Worm (Caenorhabditis elegans) whole organism, L2 larva: ENCODE results near the gene rpac-19.

Source experiments
- C34F6.9 ChIP-seq: fragments of 150-350 bp; optimal IDR thresholded peaks from 2 replicates; lab custom pipeline; 2014; ENCODE audit warnings: missing biosample characterization, missing genetic modification characterization
- F13H6.1 ChIP-seq: sonication (generic microtip); optimal IDR thresholded peaks from 2 replicates; lab custom pipeline; 2016; ENCODE audit warnings: missing genetic modification characterization, missing compliant biosample characterization
- R02D3.7 ChIP-seq: fragments of 150-350 bp; optimal IDR thresholded peaks from 2 replicates; lab custom pipeline; 2014; ENCODE audit warnings: missing biosample characterization, missing genetic modification characterization
- Y55F3AM.14 ChIP-seq: fragments of 200-800 bp; sonication (Bioruptor generic); optimal IDR thresholded peaks from 2 replicates; lab custom pipeline; 2018; ENCODE audit warnings: mild to moderate bottlenecking, missing genetic modification characterization, missing compliant biosample characterization
- ZK546.5 ChIP-seq: sonication (generic microtip); optimal IDR thresholded peaks from 2 replicates; lab custom pipeline; 2017; ENCODE audit warnings: missing biosample characterization, missing genetic modification characterization
- alr-1 ChIP-seq: fragments of 150-350 bp; optimal IDR thresholded peaks from 2 replicates; lab custom pipeline; 2014; ENCODE audit warnings: missing biosample characterization, missing genetic modification characterization
- aly-2 ChIP-seq: fragments of 150-350 bp; optimal IDR thresholded peaks from 2 replicates; lab custom pipeline; 2014; ENCODE audit warnings: missing biosample characterization, missing genetic modification characterization
- ama-1 ChIP-seq: fragments of 150-350 bp; optimal IDR thresholded peaks from 2 replicates; lab custom pipeline; 2018; ENCODE audit warnings: inconsistent platforms
- blmp-1 ChIP-seq: sonication (generic microtip); optimal IDR thresholded peaks from 2 replicates; lab custom pipeline; 2017; ENCODE audit warnings: missing genetic modification characterization, mild to moderate bottlenecking, missing compliant biosample characterization, antibody characterized with exemption, moderate library complexity; ENCODE audit not compliant: insufficient read depth
- ceh-16 ChIP-seq: fragments of 150-350 bp; optimal IDR thresholded peaks from 2 replicates; lab custom pipeline; 2014; ENCODE audit warnings: missing biosample characterization, missing genetic modification characterization
- ceh-82 ChIP-seq: fragments of 150-350 bp; optimal IDR thresholded peaks from 2 replicates; lab custom pipeline; 2014; ENCODE audit warnings: missing biosample characterization, missing genetic modification characterization
- crh-2 ChIP-seq: sonication (generic microtip); optimal IDR thresholded peaks from 2 replicates; lab custom pipeline; 2017; ENCODE audit warnings: missing biosample characterization, missing genetic modification characterization
- egl-27 ChIP-seq: sonication (generic microtip); optimal IDR thresholded peaks from 3 replicates; lab custom pipeline; 2017; ENCODE audit warnings: missing biosample characterization, missing genetic modification reagents, missing genetic modification characterization
- elt-3 ChIP-seq: sonication (generic microtip); optimal IDR thresholded peaks from 2 replicates; lab custom pipeline; 2017; ENCODE audit warnings: missing biosample characterization, missing genetic modification characterization
- fos-1 ChIP-seq: fragments of 150-350 bp; optimal IDR thresholded peaks from 2 replicates; lab custom pipeline; 2014; ENCODE audit warnings: missing biosample characterization, missing genetic modification characterization
- gmeb-1 ChIP-seq: fragments of 150-350 bp; optimal IDR thresholded peaks from 2 replicates; lab custom pipeline; 2014; ENCODE audit warnings: missing biosample characterization, missing genetic modification characterization
- lin-11 ChIP-seq: fragments of 150-350 bp; sonication (generic microtip); optimal IDR thresholded peaks from 2 replicates; lab custom pipeline; 2014; ENCODE audit warnings: missing biosample characterization, missing genetic modification characterization, inconsistent platforms, mixed read lengths
- lin-13 ChIP-seq: fragments of 150-350 bp; optimal IDR thresholded peaks from 2 replicates; lab custom pipeline; 2014; ENCODE audit warnings: missing biosample characterization, missing genetic modification reagents, missing genetic modification characterization
- lin-39 ChIP-seq: fragments of 150-350 bp; optimal IDR thresholded peaks from 2 replicates; lab custom pipeline; 2014; ENCODE audit warnings: missing biosample characterization, missing genetic modification reagents, missing genetic modification characterization
- lsy-2 ChIP-seq, 2 experiments: fragments of 150-350 bp in 1 of 2; sonication (generic microtip) in 1 of 2; optimal IDR thresholded peaks; 2 replicates each; lab custom pipeline; 2014 to 2017; ENCODE audit warnings: missing biosample characterization in 2 of 2, missing genetic modification characterization in 2 of 2
- mab-5 ChIP-seq: fragments of 150-350 bp; optimal IDR thresholded peaks from 2 replicates; lab custom pipeline; 2014; ENCODE audit warnings: missing biosample characterization, missing genetic modification characterization
- mdl-1 ChIP-seq, 2 experiments: fragments of 150-350 bp in 1 of 2; sonication (generic microtip) in 1 of 2; optimal IDR thresholded peaks; 2 replicates each; lab custom pipeline; 2017; ENCODE audit warnings: missing biosample characterization in 2 of 2, missing genetic modification characterization in 2 of 2
- nhr-11 ChIP-seq: fragments of 150-350 bp; optimal IDR thresholded peaks from 2 replicates; lab custom pipeline; 2014; ENCODE audit warnings: missing biosample characterization, missing genetic modification characterization
- nhr-12 ChIP-seq: fragments of 150-350 bp; optimal IDR thresholded peaks from 2 replicates; lab custom pipeline; 2014; ENCODE audit warnings: missing biosample characterization, missing genetic modification characterization
- nhr-129 ChIP-seq: fragments of 150-350 bp; optimal IDR thresholded peaks from 2 replicates; lab custom pipeline; 2014; ENCODE audit warnings: missing biosample characterization, missing genetic modification characterization
- nhr-21 ChIP-seq: fragments of 150-350 bp; optimal IDR thresholded peaks from 2 replicates; lab custom pipeline; 2014; ENCODE audit warnings: missing biosample characterization, missing genetic modification characterization
- nhr-23 ChIP-seq: fragments of 150-350 bp; optimal IDR thresholded peaks from 2 replicates; lab custom pipeline; 2014; ENCODE audit warnings: missing biosample characterization, missing genetic modification reagents, missing genetic modification characterization
- nhr-6 ChIP-seq: fragments of 150-350 bp; optimal IDR thresholded peaks from 2 replicates; lab custom pipeline; 2014; ENCODE audit warnings: missing biosample characterization, missing genetic modification characterization
- peb-1 ChIP-seq: fragments of 150-350 bp; optimal IDR thresholded peaks from 2 replicates; lab custom pipeline; 2014; ENCODE audit warnings: missing biosample characterization, missing genetic modification characterization
- sem-4 ChIP-seq: fragments of 150-350 bp; optimal IDR thresholded peaks from 2 replicates; lab custom pipeline; 2014; ENCODE audit warnings: missing biosample characterization, missing genetic modification reagents, missing genetic modification characterization
- skn-1 ChIP-seq: sonication (generic microtip); optimal IDR thresholded peaks from 2 replicates; lab custom pipeline; 2017; ENCODE audit warnings: missing biosample characterization, missing genetic modification characterization
- snpc-4 ChIP-seq: fragments of 150-350 bp; optimal IDR thresholded peaks from 2 replicates; lab custom pipeline; 2014; ENCODE audit warnings: missing biosample characterization, missing genetic modification characterization
- unc-62 ChIP-seq: fragments of 150-350 bp; optimal IDR thresholded peaks from 2 replicates; lab custom pipeline; 2014; ENCODE audit warnings: missing biosample characterization, missing genetic modification reagents, missing genetic modification characterization
- ztf-1 ChIP-seq: fragments of 200-800 bp; sonication (Bioruptor generic); conservative IDR thresholded peaks from 2 replicates; pipeline ENCODE4 v1.3.6; 2022; ENCODE audit warnings: missing genetic modification characterization, missing compliant biosample characterization
- ztf-11 ChIP-seq: sonication (generic microtip); optimal IDR thresholded peaks from 2 replicates; lab custom pipeline; 2017; ENCODE audit warnings: missing biosample characterization, missing genetic modification characterization
- ztf-4 ChIP-seq: fragments of 150-350 bp; optimal IDR thresholded peaks from 2 replicates; lab custom pipeline; 2014; ENCODE audit warnings: missing biosample characterization, missing genetic modification characterization

The rpac-19 gene

DNA sequence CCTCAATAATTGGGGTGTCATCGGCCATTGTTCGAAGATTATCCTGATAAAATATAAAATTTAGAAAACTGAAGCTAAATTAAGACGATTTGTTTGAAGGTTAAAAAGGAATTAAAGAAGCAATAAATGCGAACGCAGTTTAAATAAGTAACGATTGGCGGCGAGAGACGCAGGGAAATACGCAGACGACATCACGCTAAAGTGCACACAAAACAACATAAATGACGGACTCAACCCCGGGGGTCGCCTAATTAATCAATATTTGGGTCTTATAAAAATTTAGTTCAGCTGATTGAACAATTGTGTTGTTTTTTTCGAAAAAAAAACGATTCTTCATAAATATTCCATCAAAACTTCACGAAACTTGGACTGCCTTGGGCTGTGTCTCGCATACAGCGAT is 13.3 kb downstream of the rpac-19 start, which contains the start of gene hcp-3 (continued):
- TF ChIP-seq nhr-12 (tag; lab: Kevin White, UChicago) (no peak), peb-1 (tag; lab: Kevin White, UChicago) (no peak), ztf-11 (tag; lab: Kevin White, UChicago) (no peak), ztf-4 (tag; lab: Kevin White, UChicago) (no peak)
- TF ChIP-seq, all 48 proteins: peak for 12

DNA sequence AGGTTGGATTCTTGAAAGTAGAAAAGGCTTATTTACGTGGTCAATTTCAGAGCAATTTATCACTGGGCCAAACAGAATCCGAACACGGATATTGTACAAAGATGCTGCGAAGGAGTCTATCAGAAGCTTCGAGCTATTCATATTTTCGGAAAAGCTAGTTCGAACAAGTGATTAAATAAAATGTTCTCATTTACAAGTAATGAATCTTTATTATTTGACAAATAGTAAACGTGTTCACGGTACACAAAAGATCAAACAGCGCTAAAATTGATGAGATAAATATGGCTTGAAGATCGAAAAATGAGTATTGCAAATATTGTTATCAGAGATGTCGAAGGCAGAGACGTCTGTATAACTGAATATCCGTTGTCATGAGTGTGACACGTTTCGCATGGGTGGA is 14.6 kb downstream of the rpac-19 start:
- no peak for TF ChIP-seq egl-27
- no peak for TF ChIP-seq lin-39 (tag; lab: Kevin White, UChicago)
- no peak for TF ChIP-seq R02D3.7 (tag; lab: Kevin White, UChicago)
- no peak for TF ChIP-seq alr-1 (tag; lab: Kevin White, UChicago)
- TF ChIP-seq ztf-1 (GFP tag; lab: Robert Waterston, UW), result no peak
- TF ChIP-seq ztf-11 (tag; lab: Kevin White, UChicago), result no peak
- no peak for TF ChIP-seq lin-11
- TF ChIP-seq ztf-4 (tag; lab: Kevin White, UChicago), result no peak
- no peak for TF ChIP-seq snpc-4 (tag; lab: Kevin White, UChicago)
- no peak for TF ChIP-seq Y55F3AM.14
- no peak for TF ChIP-seq mab-5 (tag; lab: Kevin White, UChicago)
- TF ChIP-seq nhr-6 (tag; lab: Kevin White, UChicago), result no peak
- TF ChIP-seq nhr-23 (tag; lab: Kevin White, UChicago), result no peak
- TF ChIP-seq ceh-82, result no peak
- TF ChIP-seq unc-62, result no peak
- TF ChIP-seq nhr-21 (tag; lab: Kevin White, UChicago), result no peak
- no peak for TF ChIP-seq lin-13 (GFP tag; lab: Kevin White, UChicago)
- no peak for TF ChIP-seq ZK546.5 (tag; lab: Kevin White, UChicago)
- no peak for TF ChIP-seq blmp-1

DNA sequence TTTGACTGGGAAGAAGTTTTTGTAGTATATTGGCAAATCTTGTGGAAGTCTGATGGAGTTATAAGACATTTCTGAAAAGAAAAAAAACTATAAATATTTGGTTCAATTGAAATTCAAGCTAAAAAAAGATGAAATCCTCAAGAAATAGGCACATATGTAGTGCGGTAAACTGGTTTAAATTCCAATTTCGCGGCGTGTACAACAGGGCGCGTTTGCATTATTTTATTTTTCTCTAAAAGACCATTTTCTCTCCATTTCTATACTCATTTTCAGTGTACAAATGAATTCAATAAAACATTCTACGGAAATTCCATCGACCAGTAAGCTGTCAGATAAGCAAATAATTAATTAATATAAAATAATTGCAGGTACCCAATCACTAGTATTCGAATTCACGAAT is 15.5 kb downstream of the rpac-19 start, which contains the start of the genes pri-1 and F58A4.6:
Gene pri-1, minus strand, starts transcription at position 71 of the 400 bp plus-strand sequence.
Gene F58A4.6, plus strand, starts transcription at position 272 of the 400 bp plus-strand sequence.
- TF ChIP-seq aly-2 (no peak), gmeb-1 (tag; lab: Kevin White, UChicago) (peak; percentile 84), C34F6.9 (tag; lab: Kevin White, UChicago) (peak; percentile 68), nhr-11 (tag; lab: Kevin White, UChicago) (no peak), ztf-4 (tag; lab: Kevin White, UChicago) (no peak)

DNA sequence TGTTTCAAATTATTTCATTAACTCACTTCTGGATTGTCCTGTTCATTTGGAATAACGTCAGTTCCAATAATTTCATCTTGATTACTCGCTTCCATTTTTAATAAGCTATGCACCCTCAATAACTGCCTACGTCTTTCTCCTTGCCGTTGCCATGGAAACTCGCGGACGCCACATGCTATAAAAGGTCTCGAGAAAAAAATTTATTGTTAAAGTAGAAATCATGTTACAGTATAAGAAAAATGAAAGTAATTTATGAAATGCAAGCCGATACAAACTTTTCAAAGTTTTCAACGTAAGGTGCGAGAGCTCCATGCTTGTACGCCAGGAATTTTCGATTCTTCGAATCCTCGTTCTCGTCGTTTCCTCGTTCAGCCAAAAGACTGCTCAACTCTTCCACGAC is 17.6 kb downstream of the rpac-19 start, which contains the start of gene bbs-4:
Gene bbs-4, minus strand, starts transcription at position 101 of the 400 bp plus-strand sequence.
- TF ChIP-seq nhr-21 (tag; lab: Kevin White, UChicago), result no peak
- TF ChIP-seq lin-39 (tag; lab: Kevin White, UChicago), result no peak
- no peak for TF ChIP-seq ama-1 (lab: Kevin White, UChicago)
- no peak for TF ChIP-seq egl-27
- no peak for TF ChIP-seq lsy-2 (tag; optimal IDR thresholded peaks at IDR 0.05; lab: Kevin White, UChicago)
- TF ChIP-seq nhr-129 (tag; lab: Kevin White, UChicago), result no peak
- no peak for TF ChIP-seq nhr-11 (tag; lab: Kevin White, UChicago)
- TF ChIP-seq R02D3.7 (tag; lab: Kevin White, UChicago), result no peak
- no peak for TF ChIP-seq aly-2
- no peak for TF ChIP-seq blmp-1
- no peak for TF ChIP-seq snpc-4 (tag; lab: Kevin White, UChicago)
- TF ChIP-seq mdl-1 (tag; optimal IDR thresholded peaks at IDR 0.05; lab: Kevin White, UChicago), result no peak
- no peak for TF ChIP-seq lin-11
- no peak for TF ChIP-seq mab-5 (tag; lab: Kevin White, UChicago)
- TF ChIP-seq ztf-1 (GFP tag; lab: Robert Waterston, UW), result no peak
- no peak for TF ChIP-seq elt-3
- TF ChIP-seq, all 48 proteins: peak for 0

DNA sequence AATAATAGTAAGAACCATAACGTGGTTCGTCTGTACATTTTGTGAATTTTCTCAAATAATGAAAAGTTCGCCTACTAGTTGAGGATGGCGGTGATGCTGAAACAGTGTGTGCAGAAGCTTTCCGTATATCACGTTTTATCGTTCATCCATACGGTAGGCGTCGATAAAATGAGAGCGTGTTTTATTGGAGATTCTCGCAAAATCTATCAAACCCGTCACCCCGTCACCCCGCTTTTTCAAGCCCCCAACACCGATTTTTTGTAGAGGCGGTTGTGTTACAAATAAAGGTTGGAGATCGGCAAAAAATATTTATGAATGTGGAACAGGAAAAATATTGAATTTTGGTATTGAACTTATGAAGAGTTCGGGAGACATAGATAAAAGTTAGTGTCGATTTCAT is 21.0 kb downstream of the rpac-19 start, which contains the start of gene clec-161:
Gene clec-161, minus strand, starts transcription at position 101 of the 400 bp plus-strand sequence.
- TF ChIP-seq nhr-129 (tag; lab: Kevin White, UChicago) (no peak), crh-2 (tag; lab: Kevin White, UChicago) (no peak), aly-2 (no peak), sem-4 (no peak), ZK546.5 (tag; lab: Kevin White, UChicago) (no peak), egl-27 (no peak), alr-1 (tag; lab: Kevin White, UChicago) (no peak), fos-1 (no peak), ceh-82 (no peak), ceh-16 (tag; lab: Kevin White, UChicago) (no peak), ztf-11 (tag; lab: Kevin White, UChicago) (no peak), ztf-1 (GFP tag; lab: Robert Waterston, UW) (no peak), skn-1 (tag; lab: Kevin White, UChicago) (no peak), F13H6.1 (tag; lab: Kevin White, UChicago) (no peak)
